Fruit fly (Drosophila melanogaster): Measurements from ENCODE around the gene CG5707.

CG5707 gene

DNA sequence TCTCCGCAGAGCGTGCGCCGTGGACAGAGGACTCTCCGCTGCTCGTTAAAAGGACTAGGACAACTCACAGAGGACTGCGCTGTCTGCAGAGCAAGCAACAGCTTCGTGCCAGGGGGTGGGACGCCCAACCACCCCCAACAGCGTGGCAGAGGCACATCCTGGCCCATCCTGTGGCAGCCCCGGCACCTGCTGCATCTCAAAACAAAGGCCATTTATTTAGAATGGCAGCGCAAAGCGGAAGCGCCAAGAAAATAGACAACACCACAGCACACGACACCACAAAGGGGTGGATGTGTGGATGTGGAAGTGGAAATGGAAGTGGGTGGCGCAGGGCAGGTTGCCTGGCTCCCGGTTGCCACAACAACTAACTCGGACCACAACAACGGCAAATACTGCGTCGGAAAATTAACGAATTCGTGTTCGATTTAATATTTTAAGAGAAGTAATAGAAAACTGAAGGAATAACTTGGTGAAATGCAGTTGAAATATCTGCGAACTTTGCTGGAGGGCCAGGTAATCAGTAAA, 37.2 kb upstream of the CG5707 start, which contains the start of gene Oseg2 (continued):
- 0 out of 4 replicates have a peak, but pooled peaks have one; percentile 53 for TF ChIP-seq chinmo (GFP tag; IDR thresholded peaks at IDR 0.05; ENCODE audit: partially characterized antibody)
- TF ChIP-seq Xrp1 (GFP tag; IDR thresholded peaks at IDR 0.05): no peak
- no peak for TF ChIP-seq ssp (GFP tag; IDR thresholded peaks at IDR 0.05)
- no peak for TF ChIP-seq CG7357 (GFP tag; IDR thresholded peaks at IDR 0.05)
- no peak for TF ChIP-seq CG11085 (GFP tag; IDR thresholded peaks at IDR 0.05)
- TF ChIP-seq kah (GFP tag; optimal IDR thresholded peaks at IDR 0.05): peak; percentile 37
- TF ChIP-seq CG17912 (GFP tag; optimal IDR thresholded peaks at IDR 0.05): no peak
- no peak for TF ChIP-seq slou (GFP tag; optimal IDR thresholded peaks at IDR 0.05)
- no peak for TF ChIP-seq CG11504 (tag; optimal IDR thresholded peaks at IDR 0.05)
- no peak for TF ChIP-seq da (GFP tag; optimal IDR thresholded peaks at IDR 0.05)
- TF ChIP-seq CG3065 (GFP tag; optimal IDR thresholded peaks at IDR 0.05): no peak
- TF ChIP-seq Abd-B (GFP tag; optimal IDR thresholded peaks at IDR 0.05): no peak
- TF ChIP-seq HmgZ (tag; optimal IDR thresholded peaks at IDR 0.05): no peak
- TF ChIP-seq twi (tag; optimal IDR thresholded peaks at IDR 0.05): no peak
- TF ChIP-seq Lim3 (GFP tag; IDR thresholded peaks at IDR 0.05): no peak
- no peak for TF ChIP-seq CG15601 (tag; optimal IDR thresholded peaks at IDR 0.05)
- no peak for TF ChIP-seq ham (GFP tag; IDR thresholded peaks at IDR 0.05)
- TF ChIP-seq Taf1 (GFP tag; IDR thresholded peaks at IDR 0.05): no peak
- TF ChIP-seq H15 (GFP tag; IDR thresholded peaks at IDR 0.05): no peak
- TF ChIP-seq CrebB (tag; optimal IDR thresholded peaks at IDR 0.05): no peak
- TF ChIP-seq Med (GFP tag): peak; percentile 10
- TF ChIP-seq Trl (optimal IDR thresholded peaks at IDR 0.05): peak; percentile 4 to 34
- TF ChIP-seq Trl (GFP tag; optimal IDR thresholded peaks at IDR 0.05): no peak
- no peak for TF ChIP-seq CG18599 (GFP tag; optimal IDR thresholded peaks at IDR 0.05)
- TF ChIP-seq kni (GFP tag; optimal IDR thresholded peaks at IDR 0.05): no peak
- TF ChIP-seq CG12659 (GFP tag; optimal IDR thresholded peaks at IDR 0.05): no peak
- 0 out of 2 replicates have a peak, but pooled peaks have one; percentile 29 for TF ChIP-seq klu (GFP tag; IDR thresholded peaks at IDR 0.05)
- TF ChIP-seq CG32767 (GFP tag; IDR thresholded peaks at IDR 0.05): no peak
- TF ChIP-seq CG16779 (GFP tag; IDR thresholded peaks at IDR 0.05): peak; percentile 36; the same call in 1 of the 2 replicates
- TF ChIP-seq Adf1 (GFP tag; IDR thresholded peaks at IDR 0.05): peak; percentile 68; the same call in 1 of the 2 replicates

DNA sequence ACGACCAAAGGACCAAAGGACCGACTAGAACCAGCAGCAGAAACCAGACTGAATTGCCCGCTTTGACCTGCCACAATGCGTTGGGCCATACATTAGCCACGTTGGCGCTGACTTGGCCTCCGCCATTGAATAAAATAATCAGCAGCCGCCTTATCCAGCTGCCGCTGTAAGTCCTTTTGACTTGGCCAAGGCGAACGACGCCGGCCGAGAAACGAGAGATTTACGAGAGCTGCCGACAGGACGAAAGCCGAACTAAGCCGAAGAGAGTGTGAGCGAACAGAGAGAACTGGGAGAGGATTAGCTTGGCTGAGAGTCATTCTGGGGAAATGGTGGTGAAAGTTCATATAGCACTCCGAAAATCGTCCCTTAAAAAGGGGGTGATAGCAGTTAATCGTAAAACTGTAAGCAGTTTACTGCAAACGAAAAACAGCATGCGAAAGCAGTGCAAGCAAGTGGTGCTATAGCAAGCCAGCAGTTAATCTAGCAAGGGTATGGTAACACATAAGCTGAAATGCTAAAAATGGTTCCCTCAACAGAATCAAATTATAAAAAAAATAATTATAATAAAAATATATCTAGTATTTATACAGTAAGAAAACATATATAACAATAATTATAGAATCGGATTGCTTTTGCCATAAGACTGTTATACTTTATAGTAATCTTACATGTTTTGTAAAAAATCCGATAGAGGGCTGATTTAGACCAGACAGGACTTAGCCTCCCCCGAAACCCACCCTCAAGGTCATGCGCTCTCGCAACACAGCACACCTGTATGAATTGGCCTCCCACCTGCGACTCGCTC, 36.5 kb upstream of the CG5707 start:
- TF ChIP-seq CTCF (GFP tag; optimal IDR thresholded peaks at IDR 0.05) (peak; percentile 85), CG16815 (GFP tag; optimal IDR thresholded peaks at IDR 0.05) (no peak), CG31365 (tag; optimal IDR thresholded peaks at IDR 0.05) (peak; percentile 96), seq (GFP tag; IDR thresholded peaks at IDR 0.05) (0 out of 2 replicates have a peak, but pooled peaks have one; percentile 22), Trl (optimal IDR thresholded peaks at IDR 0.05) (peak; percentile 32 to 60), Trl (GFP tag; optimal IDR thresholded peaks at IDR 0.05) (no peak), Deaf1 (tag; optimal IDR thresholded peaks at IDR 0.05) (peak; percentile 97), pita (GFP tag; optimal IDR thresholded peaks at IDR 0.05) (peak; percentile 17), Dfd (GFP tag; optimal IDR thresholded peaks at IDR 0.05) (peak in 1 of 2 experiments; percentile 94), Med (GFP tag) (peak; percentile 33), ci (GFP tag; IDR thresholded peaks at IDR 0.05) (0 out of 3 replicates have a peak, but pooled peaks have one; percentile 8), vvl (GFP tag; IDR thresholded peaks at IDR 0.05) (peak; percentile 7; the same call in 1 of the 2 replicates), salm (tag; optimal IDR thresholded peaks at IDR 0.05) (no peak), Atf-2 (GFP tag; optimal IDR thresholded peaks at IDR 0.05) (no peak), CG4820 (GFP tag; optimal IDR thresholded peaks at IDR 0.05) (no peak), D19B (GFP tag; optimal IDR thresholded peaks at IDR 0.05) (no peak), stwl (tag; optimal IDR thresholded peaks at IDR 0.05) (peak; percentile 5), CG2889 (GFP tag; IDR thresholded peaks at IDR 0.05) (no peak), ftz-f1 (GFP tag; optimal IDR thresholded peaks at IDR 0.05) (peak; percentile 30)
